Fruit fly (Drosophila melanogaster): ENCODE results near the gene CG17928.

- TF ChIP-seq psq (optimal IDR thresholded peaks at IDR 0.05): no peak
- no peak for TF ChIP-seq EcR (GFP tag; optimal IDR thresholded peaks at IDR 0.05)
- TF ChIP-seq pan (optimal IDR thresholded peaks at IDR 0.05): peak; percentile 66
These were observed 51.1 kb downstream of the CG17928 start for dm6 chr2L:16842505-16842904.
